Worm (Caenorhabditis elegans): ENCODE results near the gene C49C3.20.
"Not testable (repeated sequence)": the region's sequence is repeated elsewhere in the genome, so short reads cannot be mapped to it uniquely, and the experiment has no call there.

C49C3.20 gene

DNA sequence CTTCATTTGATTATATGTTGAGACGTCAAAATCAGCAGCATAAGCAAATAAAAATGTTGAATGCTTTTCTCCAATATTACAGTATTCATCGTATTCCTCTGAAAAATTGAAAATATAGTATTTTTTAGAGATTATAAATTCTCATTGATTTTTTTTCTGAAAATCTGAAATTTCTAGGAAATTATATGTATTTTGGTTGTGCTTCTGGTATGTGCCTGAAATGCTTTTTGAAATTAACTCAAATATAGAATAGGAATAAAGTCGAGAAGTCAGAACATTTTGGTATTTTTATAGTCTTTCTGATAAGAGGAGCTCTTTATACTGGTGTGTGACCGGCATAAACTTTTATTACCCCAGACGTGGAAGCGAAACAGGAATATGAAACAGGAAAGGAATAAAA, 9.1 kb downstream of the C49C3.20 start, which contains the start of gene T28F3.8:
Gene T28F3.8, minus strand, starts transcription at position 101 of the 400 bp plus-strand sequence.
- not testable (repeated sequence) for TF ChIP-seq mls-2 (tag; optimal IDR thresholded peaks at IDR 0.05); nhr-237 (tag; optimal IDR thresholded peaks at IDR 0.05); unc-120 (tag; optimal IDR thresholded peaks at IDR 0.05; ENCODE audit: poor library complexity, severe bottlenecking)

DNA sequence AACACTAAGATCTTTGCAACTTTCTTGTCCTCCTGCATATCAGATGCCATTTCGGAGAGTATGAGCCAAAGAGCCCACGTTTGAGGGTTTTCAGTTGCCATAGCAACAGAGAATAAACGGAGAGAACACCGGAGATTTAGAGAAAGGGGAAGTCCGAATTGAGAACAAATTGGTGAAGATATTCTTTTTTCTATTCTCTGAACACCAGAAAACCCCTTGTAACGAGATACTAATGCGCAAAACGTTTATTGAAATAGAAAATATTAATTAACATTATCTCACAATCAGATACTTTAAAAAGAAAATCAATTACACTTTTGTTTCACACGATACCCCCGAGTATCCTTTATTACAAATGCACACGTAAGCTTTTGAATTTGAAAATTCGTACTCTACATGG, 14.4 kb downstream of the C49C3.20 start, which contains the start of gene ifta-2:
Gene ifta-2, minus strand, starts transcription at position 101 of the 400 bp plus-strand sequence.
- TF ChIP-seq unc-120 (tag; optimal IDR thresholded peaks at IDR 0.05; ENCODE audit: poor library complexity, severe bottlenecking) (no peak), lin-32 (GFP tag; optimal IDR thresholded peaks at IDR 0.05) (no peak), ztf-11 (tag; optimal IDR thresholded peaks at IDR 0.05) (no peak), mls-2 (tag; optimal IDR thresholded peaks at IDR 0.05) (no peak), tbx-8 (GFP tag; optimal IDR thresholded peaks at IDR 0.05) (no peak), mab-5 (tag; optimal IDR thresholded peaks at IDR 0.05) (no peak), nhr-2 (tag; optimal IDR thresholded peaks at IDR 0.05) (no peak), nhr-28 (tag; optimal IDR thresholded peaks at IDR 0.05) (no peak), M03D4.4 (tag; optimal IDR thresholded peaks at IDR 0.05) (no peak), hlh-1 (tag; optimal IDR thresholded peaks at IDR 0.05) (no peak), pha-4 (tag; optimal IDR thresholded peaks at IDR 0.05) (no peak), ceh-83 (GFP tag; optimal IDR thresholded peaks at IDR 0.05) (no peak), cnd-1 (tag; optimal IDR thresholded peaks at IDR 0.05) (no peak), unc-39 (tag; optimal IDR thresholded peaks at IDR 0.05) (no peak), drap-1 (GFP tag; optimal IDR thresholded peaks at IDR 0.05) (no peak), sem-2 (GFP tag; optimal IDR thresholded peaks at IDR 0.05) (no peak), ceh-43 (GFP tag; optimal IDR thresholded peaks at IDR 0.05) (no peak), snpc-4 (tag; optimal IDR thresholded peaks at IDR 0.05) (no peak), unc-62 (GFP tag; optimal IDR thresholded peaks at IDR 0.05) (no peak)

DNA sequence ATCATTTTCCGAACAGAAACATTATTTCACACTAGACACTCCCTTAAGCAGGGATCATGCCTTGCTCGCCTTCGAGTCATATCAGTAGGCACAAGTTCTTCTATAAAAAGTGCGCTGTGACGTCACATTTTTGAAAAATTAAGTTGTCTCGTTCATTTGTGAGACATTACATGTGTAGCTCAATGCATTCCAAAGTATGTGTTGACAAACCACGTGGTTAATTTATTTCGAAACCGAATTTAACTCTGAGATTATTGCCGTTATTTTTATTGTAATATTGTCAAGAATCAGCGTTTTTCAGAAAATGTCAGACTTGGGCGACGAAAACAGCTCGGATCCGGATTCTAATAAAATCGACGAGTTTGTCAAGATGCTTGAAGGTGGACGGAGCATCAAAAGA, 21.8 kb downstream of the C49C3.20 start, which contains the start of gene T28F3.5:
Gene T28F3.5, plus strand, starts transcription at position 301 of the 400 bp plus-strand sequence.
- TF ChIP-seq ham-2 (GFP tag; optimal IDR thresholded peaks at IDR 0.05), result no peak
- no peak for TF ChIP-seq mep-1 (tag; optimal IDR thresholded peaks at IDR 0.05)
- TF ChIP-seq unc-120 (tag; optimal IDR thresholded peaks at IDR 0.05; ENCODE audit: poor library complexity, severe bottlenecking), result no peak
- TF ChIP-seq elt-3 (tag; optimal IDR thresholded peaks at IDR 0.05), result no peak
- no peak for TF ChIP-seq ceh-83 (GFP tag; optimal IDR thresholded peaks at IDR 0.05)
- TF ChIP-seq zip-8 (tag; optimal IDR thresholded peaks at IDR 0.05), result no peak

DNA sequence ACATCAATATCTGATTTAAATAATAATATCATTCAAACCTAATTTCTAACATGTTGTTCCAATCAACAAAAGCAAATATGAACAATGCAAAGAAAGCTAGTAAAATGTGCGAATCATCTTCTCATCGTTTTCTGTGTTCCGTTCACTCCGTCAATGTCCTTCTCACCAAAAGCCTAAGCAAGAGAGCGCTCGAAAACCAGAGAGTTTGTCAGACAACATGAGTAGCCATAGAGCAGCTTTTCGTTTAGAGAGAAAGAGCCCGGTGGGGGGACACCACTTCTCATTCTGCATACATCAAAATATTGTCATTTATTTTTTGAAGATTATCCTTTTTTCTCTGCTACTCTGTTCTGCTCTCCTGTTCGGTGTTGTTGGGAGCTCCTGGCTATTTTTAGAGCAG, 22.6 kb downstream of the C49C3.20 start:
- TF ChIP-seq unc-120 (tag; optimal IDR thresholded peaks at IDR 0.05; ENCODE audit: poor library complexity, severe bottlenecking) (peak; percentile 19), pha-4 (tag; optimal IDR thresholded peaks at IDR 0.05) (peak; percentile 14), hlh-1 (tag; optimal IDR thresholded peaks at IDR 0.05) (peak; percentile 20), flh-1 (GFP tag; optimal IDR thresholded peaks at IDR 0.05) (no peak)

ce11 chrIV:17293068-17293467, 23.2 kb downstream of the C49C3.20 start:
- TF ChIP-seq mab-5 (tag; optimal IDR thresholded peaks at IDR 0.05) (no peak), ceh-43 (GFP tag; optimal IDR thresholded peaks at IDR 0.05) (no peak), lin-32 (GFP tag; optimal IDR thresholded peaks at IDR 0.05) (no peak), nhr-237 (tag; optimal IDR thresholded peaks at IDR 0.05) (no peak), sptf-1 (tag; optimal IDR thresholded peaks at IDR 0.05) (no peak), hlh-1 (tag; optimal IDR thresholded peaks at IDR 0.05) (no peak), ceh-39 (tag; optimal IDR thresholded peaks at IDR 0.05) (no peak), drap-1 (GFP tag; optimal IDR thresholded peaks at IDR 0.05) (no peak), ces-1 (GFP tag; optimal IDR thresholded peaks at IDR 0.05) (no peak), pha-4 (tag; optimal IDR thresholded peaks at IDR 0.05) (no peak), mls-2 (tag; optimal IDR thresholded peaks at IDR 0.05) (no peak), zip-8 (tag; optimal IDR thresholded peaks at IDR 0.05) (no peak), M03D4.4 (tag; optimal IDR thresholded peaks at IDR 0.05) (no peak), sem-2 (GFP tag; optimal IDR thresholded peaks at IDR 0.05) (no peak), nhr-12 (tag; optimal IDR thresholded peaks at IDR 0.05) (no peak), ztf-11 (tag; optimal IDR thresholded peaks at IDR 0.05) (no peak), lin-13 (tag; optimal IDR thresholded peaks at IDR 0.05) (no peak), tbx-8 (GFP tag; optimal IDR thresholded peaks at IDR 0.05) (no peak), blmp-1 (tag; optimal IDR thresholded peaks at IDR 0.05) (no peak), bed-3 (GFP tag; optimal IDR thresholded peaks at IDR 0.05) (no peak)

Measured in whole organism, mixed stage, embryonic.